Fruit fly (Drosophila melanogaster) whole organism: ENCODE results near the gene CG11537.

Experiments
- Dll ChIP-seq: fragments of >200 bp; optimal IDR thresholded peaks from 2 replicates; lab custom pipeline; 2017
- pan ChIP-seq: fragments of >200 bp; optimal IDR thresholded peaks from 2 replicates; lab custom pipeline; 2017
- psq ChIP-seq: fragments of >200 bp; optimal IDR thresholded peaks from 2 replicates; lab custom pipeline; 2017
- usp ChIP-seq: fragments of >200 bp; optimal IDR thresholded peaks from 2 replicates; lab custom pipeline; 2017; ENCODE audit warnings: missing biosample characterization, missing genetic modification characterization, mixed read lengths

- TF ChIP-seq Dll (lab: Kevin White, UChicago) (no peak), psq (no peak), pan (lab: Kevin White, UChicago) (no peak), usp (GFP tag; lab: Kevin White, UChicago) (no peak)
Observed at dm6 chr3L:3090581-3091345, 52.5 kb downstream of the CG11537 start.
